Fruit fly (Drosophila melanogaster) Kc167 (cell line): ENCODE data around the gene TwdlK.

ENCODE experiments used
- Myc ChIP-seq: fragments of >200 bp; optimal IDR thresholded peaks from 2 replicates; lab custom pipeline; 2017; ENCODE audit warnings: missing external identifiers
- Sin3A ChIP-seq: fragments of >200 bp; optimal IDR thresholded peaks from 2 replicates; lab custom pipeline; 2018; ENCODE audit warnings: missing external identifiers
- h ChIP-seq: fragments of >200 bp; optimal IDR thresholded peaks from 3 replicates; lab custom pipeline; 2018; ENCODE audit warnings: missing external identifiers
- insv ChIP-seq: fragments of >200 bp; optimal IDR thresholded peaks from 3 replicates; lab custom pipeline; 2018; ENCODE audit warnings: missing external identifiers
- psq ChIP-seq: fragments of >200 bp; optimal IDR thresholded peaks from 2 replicates; lab custom pipeline; 2017; ENCODE audit warnings: missing external identifiers
- ttk ChIP-seq: sonication (Bioruptor generic); optimal IDR thresholded peaks from 2 replicates; lab custom pipeline; 2017; ENCODE audit warnings: missing external identifiers

TwdlK gene

DNA sequence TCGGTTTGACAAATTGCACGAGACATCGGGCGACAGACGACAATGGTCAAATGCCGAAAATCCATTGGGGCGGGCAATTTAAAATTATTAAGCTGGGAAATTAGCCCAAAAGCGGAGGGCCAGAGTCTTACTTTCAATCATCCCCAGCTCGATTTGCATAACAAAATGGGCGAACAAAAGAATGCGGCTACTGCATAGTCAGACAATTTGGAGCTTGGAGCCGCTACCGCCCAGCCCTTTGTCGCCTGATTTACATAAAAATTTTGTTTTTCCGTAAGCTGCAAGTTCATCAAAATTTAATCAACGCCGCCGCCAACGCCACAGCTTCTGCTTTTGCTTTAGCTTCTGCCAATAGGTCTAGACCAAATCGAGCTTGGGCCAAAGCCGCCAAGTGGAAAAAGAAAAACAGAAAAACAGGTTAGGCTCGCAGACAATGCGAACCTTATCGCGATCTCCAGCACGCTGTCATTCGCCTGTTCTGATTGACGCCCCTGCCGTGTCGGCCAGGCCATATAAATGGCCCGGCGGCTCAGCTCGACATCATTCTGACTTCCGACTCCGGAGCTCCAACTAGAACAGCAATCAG, 2.9 kb upstream of the TwdlK start, which contains the start of gene TwdlN:
TSS of gene TwdlN (plus strand) at position 536 of the 586 bp plus-strand sequence.
- TF ChIP-seq psq (lab: Kevin White, UChicago), result no peak

DNA sequence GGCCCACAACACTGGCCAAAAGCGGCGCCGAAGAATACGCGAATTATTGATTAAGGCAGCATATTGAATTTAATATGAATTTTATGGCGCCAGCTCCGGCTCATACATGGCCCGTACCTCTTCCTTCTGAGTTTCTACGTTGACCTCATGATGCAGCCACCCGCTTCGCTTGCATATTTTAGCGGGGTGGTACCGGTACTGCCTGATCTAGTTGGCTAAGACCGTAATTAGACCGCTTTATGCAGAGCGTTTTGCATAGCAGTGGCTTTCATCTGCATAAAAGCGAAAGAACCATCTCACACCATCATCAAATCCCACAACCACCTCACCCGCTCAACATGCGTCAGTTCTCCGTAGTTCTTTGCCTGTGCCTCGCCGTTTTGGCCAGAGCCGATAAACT, 1.1 kb upstream of the TwdlK start, which contains the start of gene TwdlJ:
TSS of gene TwdlJ (plus strand) at position 301 of the 400 bp plus-strand sequence.
- TF ChIP-seq psq (lab: Kevin White, UChicago) (no peak), Sin3A (lab: Kevin White, UChicago) (no peak), insv (no peak)

DNA sequence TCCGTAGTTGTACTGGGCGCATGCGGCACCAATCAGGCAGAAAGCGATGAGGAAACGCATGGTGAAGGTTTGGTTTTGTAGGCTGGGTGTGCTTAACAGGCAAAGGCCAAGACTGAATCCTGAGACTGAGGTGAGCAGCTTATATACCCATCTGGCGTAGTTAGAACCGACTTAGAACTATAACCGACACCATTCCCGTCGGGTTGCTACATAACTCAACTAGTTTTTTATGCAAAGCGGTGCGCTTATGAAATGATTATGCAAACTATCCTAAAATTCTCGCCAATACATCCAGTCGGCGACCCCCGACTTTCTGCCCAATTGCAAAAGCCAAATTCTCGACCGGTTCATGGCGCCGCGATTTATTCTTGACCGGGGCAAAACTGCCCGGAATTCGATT, 1.9 kb downstream of the TwdlK start, which contains the start of gene TwdlO:
TSS of gene TwdlO (minus strand) at position 101 of the 400 bp plus-strand sequence.
- TF ChIP-seq ttk (no peak), h (lab: Kevin White, UChicago) (no peak), psq (lab: Kevin White, UChicago) (no peak), Myc (lab: Kevin White, UChicago) (no peak), Sin3A (lab: Kevin White, UChicago) (no peak), insv (no peak)

DNA sequence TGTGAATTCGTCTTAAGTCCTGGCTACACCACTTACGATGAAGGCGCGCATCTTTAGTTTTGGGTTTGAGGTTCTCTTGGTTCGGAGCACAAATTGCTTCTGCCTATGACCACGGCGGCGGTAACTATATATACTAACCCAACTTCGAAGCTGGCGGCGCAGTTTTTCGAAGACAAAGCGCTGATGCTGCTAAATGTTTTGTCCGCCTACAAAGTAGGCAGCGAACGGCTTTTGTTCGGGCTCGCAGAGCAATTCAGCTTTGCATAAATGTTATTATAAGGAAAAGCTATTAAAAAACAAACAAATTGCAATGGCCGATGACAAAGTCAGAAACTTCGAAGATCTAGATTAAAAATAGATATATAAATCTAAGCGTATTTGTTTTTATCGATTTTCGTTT, 3.0 kb downstream of the TwdlK start, which contains the start of gene TwdlL:
TSS of gene TwdlL (minus strand) at position 101 of the 400 bp plus-strand sequence.
- no peak for TF ChIP-seq h (lab: Kevin White, UChicago)
- TF ChIP-seq psq (lab: Kevin White, UChicago), result no peak
- no peak for TF ChIP-seq ttk
- no peak for TF ChIP-seq Sin3A (lab: Kevin White, UChicago)
- TF ChIP-seq insv, result no peak
- no peak for TF ChIP-seq Myc (lab: Kevin White, UChicago)

DNA sequence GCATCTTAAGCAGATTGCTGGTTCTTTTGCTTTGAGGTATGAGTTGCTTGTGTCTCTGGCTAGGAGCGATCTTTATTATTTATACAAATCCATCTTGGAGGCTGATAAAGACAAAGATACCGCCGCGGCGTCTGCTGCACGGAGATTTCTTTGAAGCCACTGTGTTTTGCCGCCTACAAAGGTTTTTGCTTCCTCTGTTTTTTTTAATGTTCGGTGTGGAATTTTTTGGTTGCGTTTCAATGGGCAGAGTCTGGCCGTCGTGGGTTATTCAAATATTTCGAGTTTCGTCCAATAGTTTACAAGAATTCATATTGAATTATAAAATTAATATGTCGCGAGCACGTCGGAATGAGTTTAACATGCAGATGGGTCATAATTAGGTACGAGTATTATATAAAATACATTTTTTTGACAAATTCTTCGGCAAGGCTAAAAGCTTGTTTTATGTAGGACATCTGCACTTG, 5.0 kb downstream of the TwdlK start, which contains the start of gene TwdlB:
TSS of gene TwdlB (minus strand) at position 51 of the 464 bp plus-strand sequence.
- TF ChIP-seq Myc (lab: Kevin White, UChicago) (no peak), Sin3A (lab: Kevin White, UChicago) (no peak), ttk (no peak), h (lab: Kevin White, UChicago) (no peak), psq (lab: Kevin White, UChicago) (no peak)

DNA sequence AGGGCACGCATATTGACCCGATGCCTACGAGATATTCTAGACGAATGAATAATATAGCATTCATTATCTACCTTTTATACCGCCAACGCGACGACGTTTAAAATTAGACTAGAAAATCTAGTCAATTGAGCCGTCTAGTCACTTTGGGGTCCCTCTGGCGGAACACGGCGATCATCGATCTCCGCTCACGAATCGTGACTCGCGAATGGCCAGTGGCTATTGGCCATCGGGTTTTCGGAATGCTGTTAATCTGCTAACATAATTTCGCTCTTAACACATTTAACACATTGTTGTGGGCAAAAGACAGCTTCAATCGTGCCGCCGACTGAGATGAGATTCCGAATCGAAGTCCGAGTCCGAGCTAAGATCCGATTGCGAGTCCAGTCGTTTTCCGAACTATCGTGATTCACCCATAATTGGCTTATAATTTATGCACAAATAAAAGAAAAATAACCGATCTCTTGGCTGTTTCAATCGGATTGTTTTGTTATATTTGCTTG, 7.2 kb downstream of the TwdlK start, which contains the start of gene TwdlP:
TSS of gene TwdlP (minus strand) at position 51 of the 500 bp plus-strand sequence.
- TF ChIP-seq insv (no peak), Sin3A (lab: Kevin White, UChicago) (no peak), Myc (lab: Kevin White, UChicago) (no peak), h (lab: Kevin White, UChicago) (no peak)

DNA sequence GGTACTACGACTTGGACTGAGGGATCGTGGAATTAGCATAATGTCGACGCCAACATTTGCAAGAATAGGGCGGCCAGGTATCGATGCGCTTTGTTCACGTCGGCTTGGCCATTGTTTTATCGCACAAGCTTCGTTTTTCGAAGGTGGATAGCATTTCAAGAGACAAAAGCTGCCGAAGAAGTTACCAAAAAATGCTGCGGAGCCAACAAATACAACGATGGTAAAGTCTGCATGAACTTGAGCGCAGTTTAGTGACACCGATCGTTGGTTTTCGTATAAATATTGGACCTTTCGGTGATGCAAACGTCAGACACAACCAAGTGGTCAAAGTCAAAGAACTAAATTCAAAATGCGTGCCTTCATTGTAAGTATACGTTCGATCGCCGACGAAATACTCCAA, 9.7 kb downstream of the TwdlK start, which contains the start of gene TwdlM:
TSS of gene TwdlM (plus strand) at position 301 of the 400 bp plus-strand sequence.
- TF ChIP-seq insv (no peak), Myc (lab: Kevin White, UChicago) (no peak), Sin3A (lab: Kevin White, UChicago) (no peak), h (lab: Kevin White, UChicago) (no peak), psq (lab: Kevin White, UChicago) (no peak), ttk (no peak)

DNA sequence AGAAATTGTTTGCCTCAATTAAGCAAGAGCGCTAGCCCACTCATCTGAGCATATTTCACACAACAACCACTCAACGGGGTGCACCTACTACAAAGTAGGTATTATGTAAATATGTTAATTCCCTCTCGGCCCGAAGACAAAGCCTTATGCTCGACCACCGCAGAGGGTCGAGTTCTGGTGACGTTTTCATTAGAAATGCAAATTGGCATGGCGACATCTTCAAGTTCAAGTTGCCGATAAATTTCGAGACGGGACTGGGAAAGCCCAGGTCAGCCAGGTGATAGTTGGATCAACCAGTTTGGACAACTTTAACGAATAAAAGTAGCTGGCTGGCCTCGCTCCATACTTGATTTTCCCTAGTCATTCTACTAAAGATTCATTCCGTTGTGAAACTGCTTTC, 13.1 kb downstream of the TwdlK start:
- TF ChIP-seq ttk (no peak), h (lab: Kevin White, UChicago) (no peak), psq (lab: Kevin White, UChicago) (no peak), insv (no peak), Myc (lab: Kevin White, UChicago) (no peak), Sin3A (lab: Kevin White, UChicago) (no peak)

DNA sequence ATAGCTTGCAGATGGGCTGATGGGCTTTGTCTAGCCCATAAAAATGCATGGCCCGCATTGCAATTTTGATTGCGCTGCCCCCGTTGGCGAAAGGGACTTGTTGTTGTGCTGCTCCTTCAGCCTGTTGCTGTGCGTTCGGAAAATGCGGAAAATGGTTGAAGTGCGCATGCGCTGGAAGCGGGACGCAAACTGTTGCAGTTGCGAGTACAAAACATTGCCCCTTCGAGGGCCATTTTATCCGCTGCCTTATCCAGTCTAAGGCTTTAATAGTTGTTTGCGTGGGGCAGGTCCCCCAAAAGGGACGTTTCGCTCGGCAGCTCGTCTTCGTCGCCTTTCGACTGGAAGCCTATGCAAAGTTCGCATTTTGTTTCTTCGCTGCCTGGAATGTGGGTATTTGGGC, 22.0 kb downstream of the TwdlK start:
- TF ChIP-seq Myc (lab: Kevin White, UChicago) (no peak), Sin3A (lab: Kevin White, UChicago) (no peak), h (lab: Kevin White, UChicago) (no peak), ttk (no peak), insv (no peak), psq (lab: Kevin White, UChicago) (no peak)

DNA sequence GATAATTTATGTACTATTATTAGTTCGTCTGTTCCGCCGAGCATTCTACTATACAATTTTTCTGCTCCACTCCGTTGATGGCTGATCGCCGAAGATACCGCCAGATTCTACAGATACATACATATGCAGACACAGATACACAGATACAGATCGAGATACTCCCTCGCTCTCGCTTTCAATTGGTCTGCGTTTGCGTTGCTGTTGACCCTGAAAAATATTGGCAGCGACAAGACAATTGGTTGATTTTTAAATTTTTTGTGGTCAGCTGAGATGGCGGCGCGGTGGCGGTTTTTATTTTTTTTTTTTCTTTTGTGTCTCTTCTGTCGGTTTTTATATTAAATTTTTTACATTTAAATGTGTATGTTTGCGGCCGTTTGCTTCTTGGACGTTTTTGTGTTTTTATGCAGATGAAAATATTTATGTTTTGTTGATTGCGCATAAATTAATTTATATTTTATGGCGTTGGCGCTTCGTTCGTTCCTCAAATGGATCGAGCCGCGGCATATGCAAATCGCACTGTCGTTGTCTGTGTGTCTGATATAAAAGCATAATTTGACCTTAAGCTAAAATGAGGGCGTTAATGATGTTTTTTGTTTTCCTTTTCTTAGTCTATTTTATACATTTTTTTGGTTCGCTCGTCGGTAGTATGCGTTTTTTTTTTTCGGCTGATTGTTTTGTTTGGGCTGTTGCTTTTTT, 34.5 kb downstream of the TwdlK start:
- TF ChIP-seq psq (lab: Kevin White, UChicago), result no peak
- no peak for TF ChIP-seq Sin3A (lab: Kevin White, UChicago)
- no peak for TF ChIP-seq h (lab: Kevin White, UChicago)
- TF ChIP-seq Myc (lab: Kevin White, UChicago), result no peak
- TF ChIP-seq insv, result no peak
- TF ChIP-seq ttk, result no peak

DNA sequence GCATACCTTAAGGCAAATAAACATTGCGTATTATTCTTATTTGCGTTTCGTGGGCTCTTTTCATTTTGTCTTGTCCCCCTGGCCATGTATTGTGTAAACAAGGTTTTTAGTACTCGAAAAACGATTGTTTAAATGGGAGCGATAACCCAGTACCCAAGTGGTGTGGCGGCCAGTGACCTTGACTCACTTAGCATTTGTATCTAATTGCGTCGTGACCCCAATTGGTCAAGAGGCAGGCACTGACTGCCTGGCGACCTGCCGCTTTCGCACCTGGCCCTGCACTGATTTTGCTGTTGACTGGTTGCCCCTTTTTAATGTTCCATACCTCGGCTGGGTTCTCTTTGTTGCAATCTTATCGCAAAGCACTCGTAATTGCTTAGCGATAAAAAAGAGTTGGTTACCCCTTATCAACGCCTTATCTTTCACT, 40.4 kb downstream of the TwdlK start:
- no peak for TF ChIP-seq h (lab: Kevin White, UChicago)
- TF ChIP-seq insv, result no peak
- no peak for TF ChIP-seq Sin3A (lab: Kevin White, UChicago)
- TF ChIP-seq ttk, result no peak
- no peak for TF ChIP-seq psq (lab: Kevin White, UChicago)
- no peak for TF ChIP-seq Myc (lab: Kevin White, UChicago)
